Worm (Caenorhabditis elegans) whole organism, L3 larva: Measurements from ENCODE around the gene phy-4.

ENCODE experiments used
- aly-2 ChIP-seq: fragments of 150-350 bp; optimal IDR thresholded peaks from 2 replicates; lab custom pipeline; 2014; ENCODE audit warnings: missing biosample characterization, missing genetic modification characterization
- mdl-1 ChIP-seq: fragments of 150-350 bp; optimal IDR thresholded peaks from 2 replicates; lab custom pipeline; 2014; ENCODE audit warnings: missing biosample characterization, missing genetic modification characterization

DNA sequence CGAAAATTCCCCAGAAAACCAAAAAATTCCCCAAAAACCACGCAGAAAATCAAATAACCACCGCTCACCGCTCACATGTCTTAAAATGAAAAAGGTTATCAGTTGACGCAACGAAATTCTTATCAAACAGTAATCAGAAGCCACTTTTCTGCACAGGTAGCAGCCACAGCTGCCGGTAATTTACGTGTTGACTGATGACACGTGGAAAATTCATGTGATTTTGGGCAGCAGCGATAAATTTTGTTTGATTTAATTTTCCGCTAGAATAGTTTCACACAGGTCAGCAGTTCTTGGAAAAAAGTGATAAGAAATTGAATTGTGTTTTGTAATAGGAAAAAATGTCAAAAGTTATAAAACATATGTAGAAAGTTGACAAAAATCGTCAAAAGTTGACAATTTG lies 14.1 kb upstream of the phy-4 start:
- TF ChIP-seq mdl-1 (tag; lab: Kevin White, UChicago): peak; percentile 32
- no peak for TF ChIP-seq aly-2 (tag; lab: Kevin White, UChicago)
